Fruit fly (Drosophila melanogaster): Measurements from ENCODE around the gene CG1486.

CG1486 gene

dm6 chrX:21375595-21376047 is 51.8 kb downstream of the CG1486 start (continued):
- TF ChIP-seq CG17612 (GFP tag; IDR thresholded peaks at IDR 0.05) (no peak), CG14860 (GFP tag; IDR thresholded peaks at IDR 0.05; ENCODE audit: partially characterized antibody) (no peak), cato (GFP tag; optimal IDR thresholded peaks at IDR 0.05; ENCODE audit: borderline replicate concordance) (no peak), ems (GFP tag; optimal IDR thresholded peaks at IDR 0.05) (no peak), H15 (GFP tag; IDR thresholded peaks at IDR 0.05) (no peak), nom (GFP tag; optimal IDR thresholded peaks at IDR 0.05) (no peak), CG10565 (GFP tag; optimal IDR thresholded peaks at IDR 0.05) (no peak), sens (GFP tag) (no peak), CG1832 (GFP tag; optimal IDR thresholded peaks at IDR 0.05) (no peak), crc (GFP tag; optimal IDR thresholded peaks at IDR 0.05) (no peak), Rx (GFP tag; IDR thresholded peaks at IDR 0.05) (no peak), CG1603 (tag; optimal IDR thresholded peaks at IDR 0.05) (no peak), YL-1 (GFP tag; optimal IDR thresholded peaks at IDR 0.05) (peak; percentile 8), cad (GFP tag; optimal IDR thresholded peaks at IDR 0.05) (no peak), slbo (GFP tag; IDR thresholded peaks at IDR 0.05) (peak; percentile 63), Eip74EF (GFP tag; optimal IDR thresholded peaks at IDR 0.05) (peak in 1 of 2 experiments; percentile 8), Ptx1 (GFP tag; IDR thresholded peaks at IDR 0.05) (0 out of 2 replicates have a peak, but pooled peaks have one; percentile 30), sima (GFP tag; optimal IDR thresholded peaks at IDR 0.05) (no peak), ro (GFP tag; IDR thresholded peaks at IDR 0.05) (no peak), Vsx1 (GFP tag; optimal IDR thresholded peaks at IDR 0.05) (no peak), CG17186 (GFP tag; optimal IDR thresholded peaks at IDR 0.05) (no peak), CG8290 (GFP tag; optimal IDR thresholded peaks at IDR 0.05) (no peak), CG8290 (tag; optimal IDR thresholded peaks at IDR 0.05) (no peak), CG10209 (GFP tag; optimal IDR thresholded peaks at IDR 0.05) (peak; percentile 39), salm (tag; optimal IDR thresholded peaks at IDR 0.05) (no peak), E2f2 (GFP tag; IDR thresholded peaks at IDR 0.05) (peak; percentile 26; the same call in 1 of the 2 replicates), CG9215 (GFP tag; IDR thresholded peaks at IDR 0.05) (0 out of 2 replicates have a peak, but pooled peaks have one; percentile 25), fd96Cb (tag; optimal IDR thresholded peaks at IDR 0.05) (peak; percentile 27), B-H1 (GFP tag; IDR thresholded peaks at IDR 0.05) (no peak), CG31388 (GFP tag; optimal IDR thresholded peaks at IDR 0.05) (no peak), CG17385 (GFP tag; optimal IDR thresholded peaks at IDR 0.05) (peak; percentile 40), ato (GFP tag; IDR thresholded peaks at IDR 0.05; ENCODE audit: partially characterized antibody) (no peak), tin (GFP tag; optimal IDR thresholded peaks at IDR 0.05) (no peak), CG3847 (GFP tag; IDR thresholded peaks at IDR 0.05) (peak; percentile 13; the same call in 1 of the 2 replicates), CG14050 (GFP tag; IDR thresholded peaks at IDR 0.05) (no peak), CG1233 (GFP tag; optimal IDR thresholded peaks at IDR 0.05) (peak; percentile 27), HmgZ (tag; optimal IDR thresholded peaks at IDR 0.05) (peak; percentile 10), CG9437 (GFP tag; optimal IDR thresholded peaks at IDR 0.05) (peak; percentile 28), CG33213 (GFP tag; optimal IDR thresholded peaks at IDR 0.05) (no peak), CG6272 (GFP tag; IDR thresholded peaks at IDR 0.05) (no peak), CG11695 (GFP tag; IDR thresholded peaks at IDR 0.05) (0 out of 3 replicates have a peak, but pooled peaks have one; percentile 18), D19B (GFP tag; optimal IDR thresholded peaks at IDR 0.05) (no peak), vnd (GFP tag; IDR thresholded peaks at IDR 0.05; ENCODE audit: partially characterized antibody) (no peak), ab (GFP tag; optimal IDR thresholded peaks at IDR 0.05) (no peak), Xbp1 (GFP tag; optimal IDR thresholded peaks at IDR 0.05) (peak; percentile 28), Pdp1 (GFP tag; optimal IDR thresholded peaks at IDR 0.05) (peak in 1 of 2 experiments; percentile 99), Dp (GFP tag; optimal IDR thresholded peaks at IDR 0.05) (no peak), gce (GFP tag; IDR thresholded peaks at IDR 0.05) (no peak), Xrp1 (GFP tag; IDR thresholded peaks at IDR 0.05) (peak; percentile 41; the same call in 1 of the 2 replicates), CG11247 (GFP tag; IDR thresholded peaks at IDR 0.05) (no peak), Jarid2 (GFP tag; optimal IDR thresholded peaks at IDR 0.05) (no peak)
